Fruit fly (Drosophila melanogaster) whole organism, prepupa: ENCODE results near the gene fon.
A peak's percentile ranks its signal among the peaks of the same experiment; 100 is the strongest.

Experiments
- CG10669 ChIP-seq: fragments of 200-800 bp; sonication (Bioruptor generic); optimal IDR thresholded peaks from 3 replicates; lab custom pipeline; 2018; ENCODE audit warnings: missing biosample characterization, mild to moderate bottlenecking, missing genetic modification characterization, moderate library complexity
- CG11294 ChIP-seq: fragments of 200-800 bp; sonication (Bioruptor generic); IDR thresholded peaks from 2 replicates; pipeline ENCODE4 v1.3.6; 2022; ENCODE audit warnings: missing biosample characterization, missing genetic modification characterization
- CG11762 ChIP-seq: fragments of 200-800 bp; sonication (Bioruptor generic); optimal IDR thresholded peaks from 3 replicates; lab custom pipeline; 2016; ENCODE audit warnings: missing biosample characterization, missing genetic modification characterization; ENCODE audit not compliant: insufficient read depth
- CG11902 ChIP-seq: fragments of 200-800 bp; sonication (Bioruptor generic); optimal IDR thresholded peaks from 3 replicates; lab custom pipeline; 2016; ENCODE audit warnings: missing biosample characterization, missing genetic modification characterization
- CG15336 ChIP-seq: fragments of 200-800 bp; sonication (Bioruptor generic); IDR thresholded peaks from 2 replicates; pipeline ENCODE4 v1.3.6; 2022; ENCODE audit warnings: missing biosample characterization, missing genetic modification characterization
- CG1621 ChIP-seq: fragments of 200-800 bp; sonication (Bioruptor generic); optimal IDR thresholded peaks from 3 replicates; lab custom pipeline; 2018; ENCODE audit warnings: missing biosample characterization, mild to moderate bottlenecking, missing genetic modification characterization
- CG3032 ChIP-seq: fragments of 200-800 bp; optimal IDR thresholded peaks from 2 replicates; lab custom pipeline; 2019; ENCODE audit warnings: missing biosample characterization, mild to moderate bottlenecking, missing genetic modification characterization, moderate library complexity
- CG31627 ChIP-seq: fragments of 200-800 bp; sonication (Bioruptor generic); optimal IDR thresholded peaks from 3 replicates; lab custom pipeline; 2016; ENCODE audit warnings: missing biosample characterization, missing genetic modification characterization
- CG32006 ChIP-seq: fragments of 200-800 bp; sonication (Bioruptor generic); optimal IDR thresholded peaks from 3 replicates; lab custom pipeline; 2017; ENCODE audit warnings: missing biosample characterization, mild to moderate bottlenecking, missing genetic modification characterization
- CG3919 ChIP-seq: fragments of 200-800 bp; sonication (Bioruptor generic); optimal IDR thresholded peaks from 3 replicates; lab custom pipeline; 2016; ENCODE audit warnings: missing biosample characterization, missing genetic modification characterization
- CG6276 ChIP-seq: fragments of 200-800 bp; sonication (Bioruptor generic); optimal IDR thresholded peaks from 2 replicates; lab custom pipeline; 2017; ENCODE audit warnings: missing biosample characterization, mild to moderate bottlenecking, missing genetic modification characterization
- CG6808 ChIP-seq: fragments of 200-800 bp; sonication (Bioruptor generic); optimal IDR thresholded peaks from 3 replicates; lab custom pipeline; 2017; ENCODE audit warnings: missing biosample characterization, missing genetic modification characterization, mild to moderate bottlenecking, moderate library complexity, missing genetic modification reagents
- CG6854 ChIP-seq: fragments of 200-800 bp; sonication (Bioruptor generic); optimal IDR thresholded peaks from 2 replicates; lab custom pipeline; 2017; ENCODE audit warnings: missing biosample characterization, mild to moderate bottlenecking, missing genetic modification characterization
- CG7368 ChIP-seq: fragments of 200-800 bp; sonication (Bioruptor generic); optimal IDR thresholded peaks from 3 replicates; lab custom pipeline; 2016; ENCODE audit warnings: missing biosample characterization, missing genetic modification characterization
- CG8119 ChIP-seq: fragments of 200-800 bp; sonication (Bioruptor generic); IDR thresholded peaks from 3 replicates; pipeline ENCODE4 v1.3.6; 2022; ENCODE audit warnings: missing biosample characterization, missing genetic modification characterization
- CG8319 ChIP-seq: fragments of 200-800 bp; sonication (Bioruptor generic); optimal IDR thresholded peaks from 3 replicates; lab custom pipeline; 2016; ENCODE audit warnings: missing biosample characterization, missing genetic modification characterization
- CG9139 ChIP-seq: fragments of 200-800 bp; sonication (Bioruptor generic); optimal IDR thresholded peaks from 3 replicates; lab custom pipeline; 2017; ENCODE audit warnings: missing biosample characterization, mild to moderate bottlenecking, missing genetic modification characterization
- Eip75B ChIP-seq: fragments of 200-800 bp; sonication (Bioruptor generic); optimal IDR thresholded peaks from 3 replicates; lab custom pipeline; 2016; ENCODE audit warnings: missing biosample characterization, missing genetic modification characterization
- Eip78C ChIP-seq: fragments of 200-800 bp; sonication (Bioruptor generic); peaks from one replicate; lab custom pipeline; 2016; ENCODE audit warnings: missing biosample characterization, missing genetic modification characterization
- Eip93F ChIP-seq: fragments of 200-800 bp; sonication (Bioruptor generic); optimal IDR thresholded peaks from 2 replicates; lab custom pipeline; 2016; ENCODE audit warnings: missing biosample characterization, mild to moderate bottlenecking, missing genetic modification characterization
- Ets21C ChIP-seq: fragments of 200-800 bp; sonication (Bioruptor generic); optimal IDR thresholded peaks from 3 replicates; lab custom pipeline; 2016; ENCODE audit warnings: missing biosample characterization, missing genetic modification characterization
- Ets96B ChIP-seq: fragments of 200-800 bp; optimal IDR thresholded peaks from 2 replicates; lab custom pipeline; 2019; ENCODE audit warnings: missing biosample characterization, mild to moderate bottlenecking, missing genetic modification characterization, moderate library complexity
- Hr4 ChIP-seq: fragments of 200-800 bp; sonication (Bioruptor generic); optimal IDR thresholded peaks from 3 replicates; lab custom pipeline; 2016; ENCODE audit warnings: missing biosample characterization, missing genetic modification characterization
- Lpt ChIP-seq: fragments of 200-800 bp; sonication (Bioruptor generic); optimal IDR thresholded peaks from 3 replicates; lab custom pipeline; 2016; ENCODE audit warnings: missing biosample characterization, missing genetic modification characterization
- Met ChIP-seq: fragments of 200-800 bp; sonication (Bioruptor generic); optimal IDR thresholded peaks from 3 replicates; lab custom pipeline; 2016; ENCODE audit warnings: missing biosample characterization, missing genetic modification characterization
- Sox102F ChIP-seq: fragments of 200-800 bp; sonication (Bioruptor generic); optimal IDR thresholded peaks from 2 replicates; lab custom pipeline; 2016; ENCODE audit warnings: missing biosample characterization, mild to moderate bottlenecking, missing genetic modification characterization
- Sox15 ChIP-seq: fragments of 200-800 bp; sonication (Bioruptor generic); optimal IDR thresholded peaks from 3 replicates; lab custom pipeline; 2016; ENCODE audit warnings: missing biosample characterization, missing genetic modification characterization
- cyc ChIP-seq: fragments of 200-800 bp; sonication (Bioruptor generic); optimal IDR thresholded peaks from 3 replicates; lab custom pipeline; 2016; ENCODE audit warnings: missing biosample characterization, missing genetic modification characterization
- eg ChIP-seq: fragments of 200-800 bp; sonication (Bioruptor generic); IDR thresholded peaks from 3 replicates; pipeline ENCODE4 v1.3.6; 2022; ENCODE audit warnings: missing biosample characterization, missing genetic modification characterization
- esn ChIP-seq: fragments of 200-800 bp; sonication (Bioruptor generic); optimal IDR thresholded peaks from 2 replicates; lab custom pipeline; 2016; ENCODE audit warnings: missing biosample characterization, mild to moderate bottlenecking, missing genetic modification characterization, moderate library complexity
- fd59A ChIP-seq: fragments of 200-800 bp; sonication (Bioruptor generic); optimal IDR thresholded peaks from 2 replicates; lab custom pipeline; 2017; ENCODE audit warnings: missing biosample characterization, mild to moderate bottlenecking, missing genetic modification characterization, missing genetic modification reagents
- fd85E ChIP-seq: fragments of 200-800 bp; sonication (Bioruptor generic); optimal IDR thresholded peaks from 3 replicates; lab custom pipeline; 2016; ENCODE audit warnings: missing biosample characterization, missing genetic modification characterization
- net ChIP-seq: fragments of 200-800 bp; sonication (Bioruptor generic); optimal IDR thresholded peaks from 3 replicates; lab custom pipeline; 2016; ENCODE audit warnings: missing biosample characterization, missing genetic modification characterization
- pdm3 ChIP-seq: fragments of 200-800 bp; sonication (Bioruptor generic); optimal IDR thresholded peaks from 3 replicates; lab custom pipeline; 2016; ENCODE audit warnings: missing biosample characterization, missing genetic modification characterization
- salr ChIP-seq, 2 experiments: fragments of 200-800 bp; sonication (Bioruptor generic); optimal IDR thresholded peaks; 3 replicates each; lab custom pipeline; 2016 to 2018; ENCODE audit warnings: missing biosample characterization in 2 of 2, missing genetic modification characterization in 2 of 2, mild to moderate bottlenecking in 1 of 2
- spab ChIP-seq: fragments of 200-800 bp; sonication (Bioruptor generic); optimal IDR thresholded peaks from 2 replicates; lab custom pipeline; 2017; ENCODE audit warnings: missing biosample characterization, mild to moderate bottlenecking, missing genetic modification characterization, missing genetic modification reagents
- ss ChIP-seq, 2 experiments: fragments of 200-800 bp; sonication (Bioruptor generic); optimal IDR thresholded peaks; 2 replicates in 1 of 2; 3 replicates in 1 of 2; lab custom pipeline; 2017 to 2018; ENCODE audit warnings: mild to moderate bottlenecking in 2 of 2, missing biosample characterization in 2 of 2, missing genetic modification characterization in 2 of 2, moderate library complexity in 1 of 2
- svp ChIP-seq: fragments of 200-800 bp; sonication (Bioruptor generic); peaks from one replicate; lab custom pipeline; 2016; ENCODE audit warnings: missing biosample characterization, missing genetic modification characterization
- vri ChIP-seq: fragments of 200-800 bp; sonication (Bioruptor generic); optimal IDR thresholded peaks from 3 replicates; lab custom pipeline; 2016; ENCODE audit warnings: missing biosample characterization, mild to moderate bottlenecking, missing genetic modification characterization

Gene fon

dm6 chr2L:19388966-19389365 is 3.0 kb upstream of the fon start:
- TF ChIP-seq svp (GFP tag; lab: Kevin White, UChicago): no peak
- no peak for TF ChIP-seq CG7368 (GFP tag; lab: Kevin White, UChicago)
- TF ChIP-seq Eip75B: no peak
- TF ChIP-seq net (GFP tag; lab: Kevin White, UChicago): no peak
- TF ChIP-seq Sox15 (GFP tag; lab: Kevin White, UChicago): no peak
- TF ChIP-seq fd85E (GFP tag; lab: Kevin White, UChicago): no peak
- no peak for TF ChIP-seq CG6854 (GFP tag; lab: Kevin White, UChicago)
- TF ChIP-seq Eip78C (GFP tag; lab: Kevin White, UChicago): no peak
- no peak for TF ChIP-seq CG11902 (GFP tag; lab: Kevin White, UChicago)
- TF ChIP-seq CG6276 (GFP tag; lab: Kevin White, UChicago): no peak
- no peak for TF ChIP-seq pdm3 (GFP tag; lab: Kevin White, UChicago)

dm6 chr2L:19382353-19382752 is 3.7 kb downstream of the fon start:
- peak; percentile 37 for TF ChIP-seq svp (GFP tag; lab: Kevin White, UChicago)
- TF ChIP-seq CG10669: no peak
- no peak for TF ChIP-seq CG6276 (GFP tag; lab: Kevin White, UChicago)
- TF ChIP-seq, all 60 proteins: peak for 1

dm6 chr2L:19380630-19381029 is 5.4 kb downstream of the fon start, which contains the start of gene CG17350:
Gene CG17350, plus strand, starts transcription at chr2L:19380930.
- TF ChIP-seq CG9139 (no peak), Lpt (no peak), CG8119 (GFP tag; lab: Robert Waterston, UW) (no peak)
- TF ChIP-seq, all 60 proteins: peak for 0

- TF ChIP-seq CG6854 (GFP tag; lab: Kevin White, UChicago): no peak
- TF ChIP-seq CG31627 (GFP tag; lab: Kevin White, UChicago): no peak
- TF ChIP-seq CG3919 (GFP tag; lab: Kevin White, UChicago): no peak
- TF ChIP-seq CG7368 (GFP tag; lab: Kevin White, UChicago): no peak
- no peak for TF ChIP-seq CG11902 (GFP tag; lab: Kevin White, UChicago)
- no peak for TF ChIP-seq CG11294 (GFP tag; lab: Robert Waterston, UW)
- TF ChIP-seq CG6808 (GFP tag; lab: Kevin White, UChicago): no peak
- TF ChIP-seq ss (GFP tag; optimal IDR thresholded peaks at IDR 0.05; lab: Kevin White, UChicago): no peak
- TF ChIP-seq, all 60 proteins: peak for 0
Observed at dm6 chr2L:19378620-19379019, 7.4 kb downstream of the fon start.

DNA sequence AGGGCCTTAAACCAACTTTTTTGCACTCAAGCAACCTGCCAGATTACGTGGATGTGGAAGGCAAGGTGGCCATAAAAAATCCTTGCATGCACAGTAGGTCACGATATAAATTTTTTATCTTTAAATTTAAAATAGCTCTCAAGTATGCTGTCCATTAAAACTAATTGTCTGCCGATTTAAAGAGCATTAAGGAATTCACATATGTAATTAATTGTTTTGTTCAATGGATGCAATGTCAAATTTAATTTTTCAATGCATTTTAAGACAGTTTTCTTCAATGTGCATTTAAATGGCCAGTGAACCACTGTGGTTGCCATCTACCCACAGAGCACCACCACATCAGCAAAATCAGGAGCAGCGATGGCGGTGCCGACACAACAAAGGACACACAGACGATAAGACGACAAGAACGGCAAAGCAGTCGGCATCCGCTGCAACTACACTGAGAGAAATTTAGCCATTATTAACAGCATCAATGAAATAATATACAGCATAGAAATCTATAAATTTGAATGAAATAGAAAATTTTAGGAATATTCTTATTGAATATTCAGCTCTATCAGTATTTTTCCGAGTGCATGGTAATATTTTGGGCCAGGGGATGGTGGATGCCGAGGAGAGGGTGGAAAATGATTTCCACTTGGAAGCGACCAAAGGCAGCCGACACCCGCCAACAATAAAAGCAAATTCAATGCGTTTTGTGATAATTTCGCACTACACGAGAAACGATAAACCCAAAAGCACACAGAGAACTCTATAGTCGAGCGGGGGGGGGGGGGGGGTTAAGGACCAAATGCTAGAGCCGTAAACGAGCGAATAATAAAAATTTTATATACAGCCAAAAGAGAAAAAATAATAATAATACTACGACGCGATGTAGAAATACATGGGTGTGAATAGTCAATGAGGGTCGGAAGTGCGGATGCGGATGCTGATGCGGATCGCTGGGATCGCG is 8.6 kb downstream of the fon start:
- peak; percentile 73 for TF ChIP-seq Eip78C (GFP tag; lab: Kevin White, UChicago)
- no peak for TF ChIP-seq Hr4 (GFP tag; lab: Kevin White, UChicago)
- peak; percentile 37 for TF ChIP-seq Met (GFP tag; lab: Kevin White, UChicago)
- TF ChIP-seq eg (GFP tag; lab: Robert Waterston, UW): no peak
- no peak for TF ChIP-seq CG7368 (GFP tag; lab: Kevin White, UChicago)
- TF ChIP-seq CG10669: peak; percentile 45
- TF ChIP-seq CG32006: no peak
- no peak for TF ChIP-seq CG6854 (GFP tag; lab: Kevin White, UChicago)
- peak; percentile 5 to 7 for TF ChIP-seq ss (GFP tag; optimal IDR thresholded peaks at IDR 0.05; lab: Kevin White, UChicago)
- TF ChIP-seq CG15336 (GFP tag; lab: Robert Waterston, UW): no peak
- peak; percentile 12 for TF ChIP-seq CG6808 (GFP tag; lab: Kevin White, UChicago)
- peak; percentile 22 for TF ChIP-seq pdm3 (GFP tag; lab: Kevin White, UChicago)
- TF ChIP-seq esn (GFP tag; lab: Kevin White, UChicago): peak; percentile 32
- no peak for TF ChIP-seq salr (GFP tag; optimal IDR thresholded peaks at IDR 0.05; lab: Kevin White, UChicago)
- peak; percentile 35 for TF ChIP-seq spab
- no peak for TF ChIP-seq cyc (GFP tag; lab: Kevin White, UChicago)
- peak; percentile 11 for TF ChIP-seq fd59A (GFP tag; lab: Kevin White, UChicago)
- TF ChIP-seq Eip93F (GFP tag; lab: Kevin White, UChicago): no peak
- TF ChIP-seq Ets96B: peak; percentile 8
- TF ChIP-seq Lpt: no peak
- TF ChIP-seq Sox102F (GFP tag; lab: Kevin White, UChicago): no peak
- TF ChIP-seq CG11762 (GFP tag; lab: Kevin White, UChicago): no peak
- peak; percentile 50 for TF ChIP-seq CG3032 (tag; lab: Kevin White, UChicago)
- TF ChIP-seq fd85E (GFP tag; lab: Kevin White, UChicago): no peak
- peak; percentile 16 for TF ChIP-seq CG1621 (tag; lab: Kevin White, UChicago)
- TF ChIP-seq CG11902 (GFP tag; lab: Kevin White, UChicago): no peak
- no peak for TF ChIP-seq vri (GFP tag; lab: Kevin White, UChicago)
- no peak for TF ChIP-seq CG8319 (GFP tag; lab: Kevin White, UChicago)
- no peak for TF ChIP-seq Ets21C (GFP tag; lab: Kevin White, UChicago)
- TF ChIP-seq CG6276 (GFP tag; lab: Kevin White, UChicago): no peak
